Worm (Caenorhabditis elegans) whole organism, L4/young adult: Measurements from ENCODE around the gene F07G11.2.

ENCODE experiments used
- W03F9.2 ChIP-seq: fragments of 150-350 bp; optimal IDR thresholded peaks from 2 replicates; lab custom pipeline; 2014; ENCODE audit warnings: missing biosample characterization, missing genetic modification characterization
- dao-5 ChIP-seq: sonication (generic microtip); optimal IDR thresholded peaks from 2 replicates; lab custom pipeline; 2016; ENCODE audit warnings: missing genotype, missing genetic modification characterization, moderate library complexity, missing compliant biosample characterization
- him-1 ChIP-seq: sonication (generic microtip); optimal IDR thresholded peaks from 2 replicates; lab custom pipeline; 2016; ENCODE audit warnings: missing genotype, missing genetic modification reagents, missing genetic modification characterization, missing compliant biosample characterization

DNA sequence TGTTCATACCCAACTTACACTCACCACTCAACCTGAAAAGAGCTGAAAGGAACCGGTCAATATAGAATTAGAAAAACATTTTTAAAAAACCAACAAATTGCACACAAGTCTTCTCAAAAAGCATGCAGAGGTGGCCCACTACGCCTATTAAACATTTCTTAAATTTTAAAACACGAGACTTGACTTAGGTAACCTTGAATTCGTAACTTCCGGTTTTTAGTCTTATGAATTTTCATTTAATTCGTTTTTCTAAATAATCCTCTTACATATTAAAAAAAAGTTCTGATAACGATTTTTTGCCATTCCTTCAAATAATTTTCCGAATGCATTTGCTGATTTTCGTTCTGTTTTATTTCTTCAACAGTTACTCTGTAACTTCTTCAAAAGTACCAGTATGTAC lies 23.5 kb downstream of the F07G11.2 start, which contains the start of gene clec-7:
- TF ChIP-seq him-1 (tag; lab: Kevin White, UChicago), result no peak
- TF ChIP-seq dao-5 (tag; lab: Kevin White, UChicago), result no peak
- no peak for TF ChIP-seq W03F9.2 (tag; lab: Kevin White, UChicago)
